Fruit fly (Drosophila melanogaster) whole organism, embryonic: ENCODE results near the gene Rpt6.
A peak's percentile ranks its signal among the peaks of the same experiment; 100 is the strongest.

Experiments used
- Adf1 ChIP-seq: fragments of 200-800 bp; sonication (Bioruptor generic); IDR thresholded peaks from 2 replicates; pipeline ENCODE4 v1.3.6; 2022; ENCODE audit warnings: missing biosample characterization, missing genetic modification characterization
- Aef1 ChIP-seq: fragments of 200-800 bp; sonication (Bioruptor generic); IDR thresholded peaks from 3 replicates; pipeline ENCODE4 v1.3.6; 2022; ENCODE audit warnings: missing biosample characterization, missing genetic modification characterization
- Asciz ChIP-seq: fragments of 200-800 bp; sonication (Bioruptor generic); optimal IDR thresholded peaks from 2 replicates; lab custom pipeline; 2017; ENCODE audit warnings: missing biosample characterization, mild to moderate bottlenecking, missing genetic modification characterization, missing genetic modification reagents
- B-H2 ChIP-seq: fragments of 200-800 bp; sonication (Bioruptor generic); optimal IDR thresholded peaks from 2 replicates; lab custom pipeline; 2018; ENCODE audit warnings: missing biosample characterization, mild to moderate bottlenecking, missing genetic modification characterization
- CG10209 ChIP-seq: fragments of 200-800 bp; sonication (Bioruptor generic); optimal IDR thresholded peaks from 3 replicates; lab custom pipeline; 2017; ENCODE audit warnings: missing biosample characterization, mild to moderate bottlenecking, missing genetic modification characterization, missing genetic modification reagents
- CG10462 ChIP-seq: fragments of 200-800 bp; sonication (Bioruptor generic); optimal IDR thresholded peaks from 2 replicates; lab custom pipeline; 2016; ENCODE audit warnings: missing biosample characterization, missing genetic modification characterization
- CG11504 ChIP-seq: fragments of 200-800 bp; sonication (Bioruptor generic); optimal IDR thresholded peaks from 3 replicates; lab custom pipeline; 2019; ENCODE audit warnings: missing biosample characterization, mild to moderate bottlenecking, missing genetic modification characterization, moderate library complexity
- CG1233 ChIP-seq: fragments of 200-800 bp; sonication (Bioruptor generic); optimal IDR thresholded peaks from 4 replicates; lab custom pipeline; 2018; ENCODE audit warnings: missing biosample characterization, mild to moderate bottlenecking, missing genetic modification characterization
- CG13775 ChIP-seq: fragments of 200-800 bp; sonication (Bioruptor generic); optimal IDR thresholded peaks from 3 replicates; lab custom pipeline; 2017; ENCODE audit warnings: missing biosample characterization, mild to moderate bottlenecking, missing genetic modification characterization
- CG15696 ChIP-seq: fragments of 200-800 bp; sonication (Bioruptor generic); optimal IDR thresholded peaks from 2 replicates; lab custom pipeline; 2019; ENCODE audit warnings: missing biosample characterization, mild to moderate bottlenecking, missing genetic modification characterization, moderate library complexity
- CG18599 ChIP-seq: fragments of 200-800 bp; sonication (Bioruptor generic); optimal IDR thresholded peaks from 3 replicates; lab custom pipeline; 2017; ENCODE audit warnings: missing biosample characterization, missing genetic modification characterization, mild to moderate bottlenecking, moderate library complexity, missing genetic modification reagents
- CG2712 ChIP-seq: fragments of 200-800 bp; optimal IDR thresholded peaks from 3 replicates; lab custom pipeline; 2019; ENCODE audit warnings: missing biosample characterization, mild to moderate bottlenecking, missing genetic modification characterization, moderate library complexity
- CG30403 ChIP-seq: fragments of 200-800 bp; sonication (Bioruptor generic); optimal IDR thresholded peaks from 3 replicates; lab custom pipeline; 2016; ENCODE audit warnings: missing biosample characterization, missing genetic modification characterization
- CG31224 ChIP-seq: fragments of 200-800 bp; sonication (Bioruptor generic); IDR thresholded peaks from 2 replicates; pipeline ENCODE4 v1.3.6; 2022; ENCODE audit warnings: missing biosample characterization, missing genetic modification characterization
- CG3163 ChIP-seq: fragments of 200-800 bp; sonication (Bioruptor generic); optimal IDR thresholded peaks from 3 replicates; lab custom pipeline; 2016; ENCODE audit warnings: missing biosample characterization, missing genetic modification characterization
- CG3281 ChIP-seq: fragments of 200-800 bp; sonication (Bioruptor generic); optimal IDR thresholded peaks from 3 replicates; lab custom pipeline; 2017; ENCODE audit warnings: missing biosample characterization, mild to moderate bottlenecking, missing genetic modification characterization
- CG4424 ChIP-seq: fragments of 200-800 bp; sonication (Bioruptor generic); optimal IDR thresholded peaks from 3 replicates; lab custom pipeline; 2016; ENCODE audit warnings: missing biosample characterization, missing genetic modification characterization
- CG4820 ChIP-seq: fragments of 200-800 bp; sonication (Bioruptor generic); optimal IDR thresholded peaks from 3 replicates; lab custom pipeline; 2016; ENCODE audit warnings: missing biosample characterization, missing genetic modification characterization
- CG7556 ChIP-seq: fragments of 200-800 bp; sonication (Bioruptor generic); optimal IDR thresholded peaks from 2 replicates; lab custom pipeline; 2017; ENCODE audit warnings: missing biosample characterization, mild to moderate bottlenecking, missing genetic modification characterization
- CG7745 ChIP-seq: fragments of 200-800 bp; sonication (Bioruptor generic); optimal IDR thresholded peaks from 2 replicates; lab custom pipeline; 2018; ENCODE audit warnings: missing biosample characterization, mild to moderate bottlenecking, missing genetic modification characterization, moderate library complexity
- CG8089 ChIP-seq: fragments of 200-800 bp; sonication (Bioruptor generic); optimal IDR thresholded peaks from 3 replicates; lab custom pipeline; 2016; ENCODE audit warnings: missing biosample characterization, missing genetic modification characterization
- CG9215 ChIP-seq: fragments of 200-800 bp; sonication (Bioruptor generic); IDR thresholded peaks from 2 replicates; pipeline ENCODE4 v1.3.6; 2022; ENCODE audit warnings: missing biosample characterization, missing genetic modification characterization
- CG9727 ChIP-seq: fragments of 200-800 bp; sonication (Bioruptor generic); optimal IDR thresholded peaks from 3 replicates; lab custom pipeline; 2017; ENCODE audit warnings: missing biosample characterization, mild to moderate bottlenecking, missing genetic modification characterization
- Dad ChIP-seq: fragments of 200-800 bp; sonication (Bioruptor generic); optimal IDR thresholded peaks from 3 replicates; lab custom pipeline; 2016; ENCODE audit warnings: missing biosample characterization, missing genetic modification characterization
- Deaf1 ChIP-seq: fragments of 200-800 bp; optimal IDR thresholded peaks from 3 replicates; lab custom pipeline; 2019; ENCODE audit warnings: missing biosample characterization, mild to moderate bottlenecking, missing genetic modification characterization, moderate library complexity
- Doc2 ChIP-seq: fragments of 200-800 bp; sonication (Bioruptor generic); IDR thresholded peaks from 2 replicates; pipeline ENCODE4 v1.3.6; 2022; ENCODE audit warnings: missing biosample characterization, missing genetic modification characterization
- Elba2 ChIP-seq: fragments of 200-800 bp; sonication (Bioruptor generic); optimal IDR thresholded peaks from 3 replicates; lab custom pipeline; 2016; ENCODE audit warnings: missing biosample characterization, missing genetic modification characterization
- Lhr ChIP-seq: fragments of 200-800 bp; sonication (Bioruptor generic); optimal IDR thresholded peaks from 3 replicates; lab custom pipeline; 2017; ENCODE audit warnings: mild to moderate bottlenecking, missing biosample characterization, missing genetic modification reagents, missing genetic modification characterization
- Meics ChIP-seq: fragments of 200-800 bp; sonication (Bioruptor generic); optimal IDR thresholded peaks from 2 replicates; lab custom pipeline; 2017; ENCODE audit warnings: missing biosample characterization, mild to moderate bottlenecking, missing genetic modification characterization
- Neu2 ChIP-seq: fragments of 200-800 bp; sonication (Bioruptor generic); optimal IDR thresholded peaks from 3 replicates; lab custom pipeline; 2016; ENCODE audit warnings: missing biosample characterization, missing genetic modification characterization, borderline replicate concordance
- Nf-YC ChIP-seq: fragments of 200-800 bp; optimal IDR thresholded peaks from 3 replicates; lab custom pipeline; 2019; ENCODE audit warnings: missing biosample characterization, mild to moderate bottlenecking, missing genetic modification characterization, moderate library complexity
- Poxn ChIP-seq: fragments of 200-800 bp; sonication (Bioruptor generic); IDR thresholded peaks from 2 replicates; pipeline ENCODE4 v1.3.6; 2022; ENCODE audit warnings: missing biosample characterization, missing genetic modification characterization
- Rfx ChIP-seq: fragments of 200-800 bp; sonication (Bioruptor generic); IDR thresholded peaks from 2 replicates; pipeline ENCODE4 v1.3.6; 2022; ENCODE audit warnings: missing biosample characterization, missing genetic modification characterization
- Sox100B ChIP-seq: fragments of 200-800 bp; sonication (Bioruptor generic); optimal IDR thresholded peaks from 3 replicates; lab custom pipeline; 2018; ENCODE audit warnings: missing biosample characterization, mild to moderate bottlenecking, missing genetic modification characterization
- YL-1 ChIP-seq: fragments of 200-800 bp; sonication (Bioruptor generic); optimal IDR thresholded peaks from 3 replicates; lab custom pipeline; 2017; ENCODE audit warnings: missing biosample characterization, mild to moderate bottlenecking, missing genetic modification characterization
- dm ChIP-seq: fragments of 200-800 bp; sonication (Bioruptor generic); optimal IDR thresholded peaks from 3 replicates; lab custom pipeline; 2016; ENCODE audit warnings: missing biosample characterization, missing genetic modification characterization
- dpn ChIP-seq, 2 experiments: fragments of 200-800 bp; sonication (Bioruptor generic); optimal IDR thresholded peaks; 3 replicates each; lab custom pipeline; 2016; ENCODE audit warnings: missing biosample characterization in 2 of 2, missing genetic modification characterization in 2 of 2
- ftz-f1 ChIP-seq: fragments of 200-800 bp; sonication (Bioruptor generic); optimal IDR thresholded peaks from 2 replicates; lab custom pipeline; 2016; ENCODE audit warnings: missing biosample characterization, missing genetic modification characterization
- ham ChIP-seq: fragments of 200-800 bp; sonication (Bioruptor generic); IDR thresholded peaks from 2 replicates; pipeline ENCODE4 v1.3.6; 2022; ENCODE audit warnings: missing biosample characterization, missing genetic modification characterization
- kah ChIP-seq: fragments of 200-800 bp; sonication (Bioruptor generic); optimal IDR thresholded peaks from 2 replicates; lab custom pipeline; 2018; ENCODE audit warnings: missing biosample characterization, mild to moderate bottlenecking, missing genetic modification characterization
- kni ChIP-seq: fragments of 200-800 bp; sonication (Bioruptor generic); optimal IDR thresholded peaks from 3 replicates; lab custom pipeline; 2017; ENCODE audit warnings: mild to moderate bottlenecking, missing biosample characterization, missing genetic modification reagents, missing genetic modification characterization
- lmd ChIP-seq: fragments of 200-800 bp; sonication (Bioruptor generic); IDR thresholded peaks from 2 replicates; pipeline ENCODE4 v1.3.6; 2022; ENCODE audit warnings: missing biosample characterization, missing genetic modification characterization
- mirr ChIP-seq: fragments of 200-800 bp; sonication (Bioruptor generic); optimal IDR thresholded peaks from 3 replicates; lab custom pipeline; 2018; ENCODE audit warnings: missing biosample characterization, mild to moderate bottlenecking, missing genetic modification characterization
- nom ChIP-seq: fragments of 200-800 bp; sonication (Bioruptor generic); optimal IDR thresholded peaks from 2 replicates; lab custom pipeline; 2017; ENCODE audit warnings: missing biosample characterization, missing genetic modification characterization, mild to moderate bottlenecking, moderate library complexity, missing genetic modification reagents
- row ChIP-seq: fragments of 200-800 bp; sonication (Bioruptor generic); IDR thresholded peaks from 3 replicates; pipeline ENCODE4 v1.3.6; 2022; ENCODE audit warnings: missing biosample characterization, missing genetic modification characterization
- sens-2 ChIP-seq: fragments of 200-800 bp; sonication (Bioruptor generic); IDR thresholded peaks from 2 replicates; pipeline ENCODE4 v1.3.6; 2022; ENCODE audit warnings: missing biosample characterization, missing genetic modification characterization
- seq ChIP-seq: fragments of 200-800 bp; sonication (Bioruptor generic); IDR thresholded peaks from 2 replicates; pipeline ENCODE4 v1.3.6; 2022; ENCODE audit warnings: missing biosample characterization, missing genetic modification characterization
- sisA ChIP-seq: fragments of 200-800 bp; sonication (Bioruptor generic); IDR thresholded peaks from 2 replicates; pipeline ENCODE4 v1.3.6; 2022; ENCODE audit warnings: missing biosample characterization, missing genetic modification characterization
- so ChIP-seq: fragments of 200-800 bp; sonication (Bioruptor generic); IDR thresholded peaks from 3 replicates; pipeline ENCODE4 v1.3.6; 2022; ENCODE audit warnings: missing biosample characterization, missing genetic modification characterization
- ttk ChIP-seq: fragments of 200-800 bp; sonication (Bioruptor generic); IDR thresholded peaks from 2 replicates; pipeline ENCODE4 v2.1.2; 2022; ENCODE audit warnings: missing biosample characterization, missing genetic modification characterization

The Rpt6 gene

DNA sequence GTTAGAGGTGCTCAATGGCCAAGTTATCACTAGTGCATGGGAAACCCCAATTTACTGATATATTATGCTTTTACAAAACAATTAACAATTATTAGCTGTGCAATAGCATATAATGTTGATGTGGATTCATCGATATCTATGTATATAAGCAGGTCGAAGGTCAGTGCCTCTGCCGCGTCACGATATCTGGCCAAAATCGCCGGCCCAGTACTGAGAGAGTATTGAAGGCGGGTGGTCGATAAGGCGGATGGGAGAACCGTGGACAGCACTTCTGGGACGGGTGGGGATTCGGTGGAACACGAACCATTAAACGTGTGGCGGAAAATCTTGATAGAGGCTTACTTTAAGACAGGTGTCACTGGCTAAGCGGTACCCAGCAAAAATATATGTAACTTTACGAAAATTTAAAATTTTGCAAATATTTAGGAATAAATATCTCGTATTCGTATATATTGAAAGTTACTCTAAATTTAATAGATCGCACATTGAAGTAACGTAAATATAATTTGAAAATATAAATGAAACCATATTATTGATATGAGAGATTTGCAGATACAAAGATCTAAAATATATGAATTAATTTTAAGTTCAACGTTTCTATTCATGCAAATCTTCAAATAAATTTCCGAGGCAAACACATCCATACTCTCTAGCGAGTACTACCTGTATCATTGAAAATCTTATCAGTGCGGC, 6.6 kb downstream of the Rpt6 start (continued):
- TF ChIP-seq Meics (GFP tag; lab: Kevin White, UChicago), result peak; percentile 82
- TF ChIP-seq CG4424 (GFP tag; lab: Kevin White, UChicago), result peak; percentile 51
- TF ChIP-seq CG15696 (tag; lab: Kevin White, UChicago), result peak; percentile 40
- TF ChIP-seq CG18599 (GFP tag; lab: Kevin White, UChicago), result peak; percentile 83
- TF ChIP-seq ftz-f1 (GFP tag; lab: Kevin White, UChicago), result peak; percentile 16
- peak; percentile 39 for TF ChIP-seq mirr
- TF ChIP-seq Nf-YC, result peak; percentile 65
- peak; percentile 33; the same call in 1 of the 2 replicates for TF ChIP-seq ttk (GFP tag; lab: Robert Waterston, UW)
- TF ChIP-seq CG31224 (GFP tag; lab: Robert Waterston, UW), result 0 out of 2 replicates have a peak, but pooled peaks have one; percentile 24
- TF ChIP-seq row (GFP tag; lab: Robert Waterston, UW), result peak; percentile 46; the same call in 2 of the 3 replicates
- no peak for TF ChIP-seq sens-2
- TF ChIP-seq Asciz (GFP tag; lab: Kevin White, UChicago), result peak; percentile 52
- TF ChIP-seq dm, result no peak
- TF ChIP-seq CG9727 (GFP tag; lab: Kevin White, UChicago), result peak; percentile 15
- TF ChIP-seq CG7556 (GFP tag; lab: Kevin White, UChicago), result no peak
- TF ChIP-seq CG11504 (tag; lab: Kevin White, UChicago), result no peak
- TF ChIP-seq Elba2 (GFP tag; lab: Kevin White, UChicago), result no peak
- no peak for TF ChIP-seq kni (GFP tag; lab: Kevin White, UChicago)
- TF ChIP-seq Sox100B, result peak; percentile 81
- peak; percentile 53 for TF ChIP-seq CG9215 (GFP tag; lab: Robert Waterston, UW)
- TF ChIP-seq YL-1 (GFP tag; lab: Kevin White, UChicago), result no peak
- no peak for TF ChIP-seq Lhr (GFP tag; lab: Kevin White, UChicago)
- no peak for TF ChIP-seq CG3163 (GFP tag; lab: Kevin White, UChicago)
- TF ChIP-seq Adf1, result peak; percentile 41; the same call in 1 of the 2 replicates
- TF ChIP-seq dpn (GFP tag; optimal IDR thresholded peaks at IDR 0.05; lab: Kevin White, UChicago), result no peak
- peak; percentile 56 for TF ChIP-seq CG13775
- TF ChIP-seq lmd (GFP tag; lab: Robert Waterston, UW), result peak; percentile 54
- peak; percentile 42; the same call in 1 of the 2 replicates for TF ChIP-seq sisA (GFP tag; lab: Robert Waterston, UW)
- TF ChIP-seq Deaf1 (tag; lab: Kevin White, UChicago), result peak; percentile 28
- TF ChIP-seq CG10209, result peak; percentile 64
- no peak for TF ChIP-seq CG8089 (GFP tag; lab: Kevin White, UChicago)
- no peak for TF ChIP-seq CG7745 (tag; lab: Kevin White, UChicago)
- TF ChIP-seq B-H2, result peak; percentile 57
- TF ChIP-seq Aef1 (GFP tag; lab: Robert Waterston, UW), result 0 out of 3 replicates have a peak, but pooled peaks have one; percentile 27
- TF ChIP-seq Poxn, result no peak
- TF ChIP-seq nom, result no peak
- TF ChIP-seq ham (GFP tag; lab: Robert Waterston, UW), result no peak
- peak; percentile 77 for TF ChIP-seq CG2712
- peak; percentile 14 for TF ChIP-seq CG4820
- peak; percentile 47 for TF ChIP-seq Rfx
- TF ChIP-seq Dad, result no peak
- peak; percentile 20 for TF ChIP-seq kah (GFP tag; lab: Kevin White, UChicago)
- TF ChIP-seq Neu2 (GFP tag; lab: Kevin White, UChicago), result no peak
- peak; percentile 56 for TF ChIP-seq CG1233 (GFP tag; lab: Kevin White, UChicago)
- TF ChIP-seq CG30403 (GFP tag; lab: Kevin White, UChicago), result peak; percentile 12
- no peak for TF ChIP-seq CG10462 (GFP tag; lab: Kevin White, UChicago)
- TF ChIP-seq Doc2 (GFP tag; lab: Robert Waterston, UW), result no peak
- TF ChIP-seq seq (GFP tag; lab: Robert Waterston, UW), result no peak
- TF ChIP-seq so, result no peak
- TF ChIP-seq CG3281, result peak; percentile 74
